Worm (Caenorhabditis elegans): Measurements from ENCODE around the gene F58D12.3.

Gene F58D12.3

ce11 chrV:14083970-14084369 lies 26.3 kb downstream of the F58D12.3 start, which contains the start of gene D1086.7:
Gene D1086.7, plus strand, starts transcription at chrV:14084270.
- no peak for TF ChIP-seq mep-1 (tag; optimal IDR thresholded peaks at IDR 0.05)
- TF ChIP-seq drap-1 (GFP tag; optimal IDR thresholded peaks at IDR 0.05) = no peak
- TF ChIP-seq sptf-1 (tag; optimal IDR thresholded peaks at IDR 0.05) = no peak

ce11 chrV:14085589-14085988 lies 27.9 kb downstream of the F58D12.3 start, which contains the start of gene D1086.18:
Gene D1086.18, plus strand, starts transcription at chrV:14085889.
- TF ChIP-seq M03D4.4 (tag; optimal IDR thresholded peaks at IDR 0.05) = no peak
- TF ChIP-seq nhr-28 (tag; optimal IDR thresholded peaks at IDR 0.05) = no peak
- no peak for TF ChIP-seq sptf-1 (tag; optimal IDR thresholded peaks at IDR 0.05)
- TF ChIP-seq flh-1 (GFP tag; optimal IDR thresholded peaks at IDR 0.05) = no peak
- no peak for TF ChIP-seq hlh-1 (tag; optimal IDR thresholded peaks at IDR 0.05)
- no peak for TF ChIP-seq bed-3 (GFP tag; optimal IDR thresholded peaks at IDR 0.05)
- TF ChIP-seq mls-2 (tag; optimal IDR thresholded peaks at IDR 0.05) = no peak
- no peak for TF ChIP-seq nhr-237 (tag; optimal IDR thresholded peaks at IDR 0.05)
- no peak for TF ChIP-seq elt-3 (tag; optimal IDR thresholded peaks at IDR 0.05)
- TF ChIP-seq zip-8 (tag; optimal IDR thresholded peaks at IDR 0.05) = no peak
- TF ChIP-seq ceh-39 (tag; optimal IDR thresholded peaks at IDR 0.05) = no peak
- no peak for TF ChIP-seq mab-5 (tag; optimal IDR thresholded peaks at IDR 0.05)
- TF ChIP-seq lsy-2 (tag; optimal IDR thresholded peaks at IDR 0.05) = no peak
- TF ChIP-seq unc-39 (tag; optimal IDR thresholded peaks at IDR 0.05) = no peak

DNA sequence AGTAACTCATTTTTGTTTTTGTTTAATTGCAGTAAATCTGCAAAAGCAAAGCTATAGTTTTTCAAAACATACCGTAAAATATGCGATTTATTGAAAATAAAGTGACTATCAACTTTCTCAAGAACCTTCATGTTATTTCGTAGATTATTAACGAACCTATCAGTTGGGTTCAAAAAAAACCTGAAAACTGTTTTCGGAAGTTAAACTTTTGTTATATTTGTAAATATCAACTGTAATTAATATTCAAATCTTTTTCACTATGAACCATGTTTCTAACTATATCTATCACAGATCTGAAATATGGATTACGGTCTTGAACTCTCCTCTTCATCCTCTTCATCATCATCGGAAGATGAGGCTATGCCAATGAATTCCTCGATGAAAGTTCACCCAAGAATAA lies 30.4 kb downstream of the F58D12.3 start, which contains the start of gene D1086.19:
TSS of gene D1086.19 (plus strand) at position 301 of the 400 bp plus-strand sequence.
- no peak for TF ChIP-seq zip-8 (tag; optimal IDR thresholded peaks at IDR 0.05)
- TF ChIP-seq snpc-4 (tag; optimal IDR thresholded peaks at IDR 0.05) = no peak
- TF ChIP-seq nhr-2 (tag; optimal IDR thresholded peaks at IDR 0.05) = no peak
- TF ChIP-seq ham-2 (GFP tag; optimal IDR thresholded peaks at IDR 0.05) = no peak
- TF ChIP-seq ceh-83 (GFP tag; optimal IDR thresholded peaks at IDR 0.05) = no peak
- TF ChIP-seq ces-1 (GFP tag; optimal IDR thresholded peaks at IDR 0.05) = no peak
- no peak for TF ChIP-seq ceh-43 (GFP tag; optimal IDR thresholded peaks at IDR 0.05)
- no peak for TF ChIP-seq mls-2 (tag; optimal IDR thresholded peaks at IDR 0.05)
- no peak for TF ChIP-seq hlh-1 (tag; optimal IDR thresholded peaks at IDR 0.05)
- TF ChIP-seq lin-13 (tag; optimal IDR thresholded peaks at IDR 0.05) = no peak

DNA sequence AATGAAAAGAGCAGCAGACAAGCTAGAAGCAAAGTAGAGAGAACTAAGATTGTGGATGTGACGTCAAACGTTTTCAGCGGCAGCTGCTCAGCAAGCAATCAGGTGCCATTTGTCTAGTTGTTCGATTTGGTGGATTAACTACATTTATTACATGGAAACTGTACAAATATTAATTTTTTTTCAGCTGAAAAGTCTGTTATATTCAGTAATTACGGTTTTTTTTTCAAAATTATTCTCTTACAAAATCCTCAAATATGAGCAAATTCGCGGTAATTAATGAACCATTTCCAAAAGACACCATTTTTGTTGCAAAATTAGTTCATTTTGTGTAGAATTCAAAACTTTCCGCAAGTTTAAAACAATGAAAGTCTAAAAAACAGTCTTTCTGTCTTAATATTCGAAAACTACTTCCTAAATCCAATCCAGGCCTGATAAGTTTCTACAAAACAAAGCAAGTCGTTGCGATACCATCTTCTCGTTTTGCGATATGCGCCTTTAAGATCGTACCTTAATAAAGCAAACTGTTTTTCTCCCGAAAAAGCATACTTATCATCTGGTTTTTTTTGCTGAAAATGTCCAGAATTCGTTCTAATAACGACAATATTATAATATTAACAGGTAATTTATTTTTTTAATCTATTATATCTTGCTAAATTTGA lies 32.8 kb downstream of the F58D12.3 start, which contains the start of the genes D1086.5 and him-5:
TSS of gene D1086.5 (minus strand) at position 51 of the 659 bp plus-strand sequence.
TSS of gene him-5 (plus strand) at position 118 of the 659 bp plus-strand sequence.
- TF ChIP-seq elt-3 (tag; optimal IDR thresholded peaks at IDR 0.05) (no peak), blmp-1 (tag; optimal IDR thresholded peaks at IDR 0.05) (no peak), sptf-1 (tag; optimal IDR thresholded peaks at IDR 0.05) (no peak), ces-1 (GFP tag; optimal IDR thresholded peaks at IDR 0.05) (no peak), M03D4.4 (tag; optimal IDR thresholded peaks at IDR 0.05) (no peak), unc-39 (tag; optimal IDR thresholded peaks at IDR 0.05) (no peak), mls-2 (tag; optimal IDR thresholded peaks at IDR 0.05) (no peak), pha-4 (tag; optimal IDR thresholded peaks at IDR 0.05) (no peak), ceh-43 (GFP tag; optimal IDR thresholded peaks at IDR 0.05) (no peak), ham-2 (GFP tag; optimal IDR thresholded peaks at IDR 0.05) (no peak), ceh-83 (GFP tag; optimal IDR thresholded peaks at IDR 0.05) (no peak), ztf-11 (tag; optimal IDR thresholded peaks at IDR 0.05) (no peak), bed-3 (GFP tag; optimal IDR thresholded peaks at IDR 0.05) (no peak), ceh-39 (tag; optimal IDR thresholded peaks at IDR 0.05) (no peak), mab-5 (tag; optimal IDR thresholded peaks at IDR 0.05) (no peak)

DNA sequence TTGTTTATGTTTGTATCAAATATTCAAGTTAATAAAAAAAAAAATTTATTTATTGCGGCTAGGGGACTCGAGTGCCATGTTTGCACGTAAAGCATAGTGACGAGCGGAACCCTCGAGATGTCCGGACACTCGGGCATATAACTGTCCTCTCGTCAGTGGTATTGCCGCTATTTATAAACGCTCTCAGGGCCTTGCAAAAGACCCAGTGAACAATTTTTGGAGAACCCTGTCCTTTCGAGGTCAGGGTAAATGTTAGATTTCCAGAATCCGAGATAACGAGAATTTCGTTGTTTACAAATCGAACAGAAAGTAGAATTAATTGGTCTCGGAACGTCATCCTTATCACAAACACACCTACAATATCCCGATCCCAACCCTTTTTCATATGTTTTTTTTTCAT lies 34.8 kb downstream of the F58D12.3 start, which contains the start of gene D1086.3:
TSS of gene D1086.3 (plus strand) at position 390 of the 400 bp plus-strand sequence.
- TF ChIP-seq nhr-76 (tag; optimal IDR thresholded peaks at IDR 0.05) (no peak), bed-3 (GFP tag; optimal IDR thresholded peaks at IDR 0.05) (no peak), lin-32 (GFP tag; optimal IDR thresholded peaks at IDR 0.05) (no peak), mep-1 (tag; optimal IDR thresholded peaks at IDR 0.05) (no peak), unc-120 (tag; optimal IDR thresholded peaks at IDR 0.05; ENCODE audit: poor library complexity, severe bottlenecking) (no peak)

ce11 chrV:14093805-14094204 lies 36.2 kb downstream of the F58D12.3 start, which contains the start of gene D1086.8:
Gene D1086.8, plus strand, starts transcription at chrV:14094105.
- no peak for TF ChIP-seq ceh-43 (GFP tag; optimal IDR thresholded peaks at IDR 0.05)
- no peak for TF ChIP-seq flh-1 (GFP tag; optimal IDR thresholded peaks at IDR 0.05)
- TF ChIP-seq pha-4 (tag; optimal IDR thresholded peaks at IDR 0.05) = no peak
- no peak for TF ChIP-seq M03D4.4 (tag; optimal IDR thresholded peaks at IDR 0.05)
- no peak for TF ChIP-seq unc-62 (GFP tag; optimal IDR thresholded peaks at IDR 0.05)
- no peak for TF ChIP-seq bed-3 (GFP tag; optimal IDR thresholded peaks at IDR 0.05)
- no peak for TF ChIP-seq sem-2 (GFP tag; optimal IDR thresholded peaks at IDR 0.05)
- no peak for TF ChIP-seq ces-1 (GFP tag; optimal IDR thresholded peaks at IDR 0.05)
- TF ChIP-seq zip-8 (tag; optimal IDR thresholded peaks at IDR 0.05) = no peak
- no peak for TF ChIP-seq blmp-1 (tag; optimal IDR thresholded peaks at IDR 0.05)
